Fruit fly (Drosophila melanogaster): Measurements from ENCODE around the gene CG11693.
A peak's percentile ranks its signal among the peaks of the same experiment; 100 is the strongest.

The CG11693 gene

DNA sequence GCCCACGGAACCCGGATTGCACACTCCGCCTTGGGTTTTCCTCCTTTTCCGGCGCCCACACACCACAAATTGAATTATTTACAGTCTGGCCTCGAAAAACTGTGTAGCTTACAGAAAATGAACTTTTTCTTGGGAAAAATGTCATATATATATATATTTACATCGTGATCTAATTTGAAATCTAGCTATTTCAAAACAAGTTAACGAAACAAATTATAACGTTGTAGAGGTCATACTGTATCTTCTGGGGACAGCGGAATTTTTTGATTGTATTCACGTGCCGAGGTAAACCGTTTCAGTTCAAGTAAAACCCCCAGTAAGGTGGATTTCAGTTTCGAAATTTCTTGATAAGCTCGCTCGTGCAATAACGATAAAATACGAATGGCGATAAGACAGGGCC, 43.9 kb upstream of the CG11693 start (continued):
- TF ChIP-seq Scr (GFP tag; IDR thresholded peaks at IDR 0.05; ENCODE audit: partially characterized antibody): no peak
- peak; percentile 15 for TF ChIP-seq Blimp-1 (GFP tag; optimal IDR thresholded peaks at IDR 0.05)
- peak; percentile 79 for TF ChIP-seq stc (GFP tag; IDR thresholded peaks at IDR 0.05)
- no peak for TF ChIP-seq pan (optimal IDR thresholded peaks at IDR 0.05)
- TF ChIP-seq pan (GFP tag; optimal IDR thresholded peaks at IDR 0.05 in 1 of 2, IDR thresholded peaks at IDR 0.05 in 1 of 2): peak in 1 of 2 experiments; percentile 80
- TF ChIP-seq bab2 (GFP tag; optimal IDR thresholded peaks at IDR 0.05): peak; percentile 16
- TF ChIP-seq E2f1 (GFP tag; IDR thresholded peaks at IDR 0.05): peak; percentile 38; the same call in 1 of the 2 replicates
- TF ChIP-seq Ssrp (tag; optimal IDR thresholded peaks at IDR 0.05): peak; percentile 34
- TF ChIP-seq Dfd (GFP tag; optimal IDR thresholded peaks at IDR 0.05): no peak
- TF ChIP-seq CG17328 (GFP tag; IDR thresholded peaks at IDR 0.05): peak; percentile 54; the same call in 1 of the 2 replicates
- TF ChIP-seq CG10366 (GFP tag; IDR thresholded peaks at IDR 0.05): peak; percentile 78
- TF ChIP-seq CG12155 (GFP tag; optimal IDR thresholded peaks at IDR 0.05): peak; percentile 50
- TF ChIP-seq Nf-YA (GFP tag; IDR thresholded peaks at IDR 0.05): peak; percentile 63
- TF ChIP-seq her (GFP tag; optimal IDR thresholded peaks at IDR 0.05): no peak
- TF ChIP-seq corto (GFP tag; optimal IDR thresholded peaks at IDR 0.05): no peak
- no peak for TF ChIP-seq CG2875 (GFP tag; optimal IDR thresholded peaks at IDR 0.05)
- TF ChIP-seq Mrtf (GFP tag; IDR thresholded peaks at IDR 0.05): no peak
- TF ChIP-seq cg (GFP tag; optimal IDR thresholded peaks at IDR 0.05): no peak
- 0 out of 3 replicates have a peak, but pooled peaks have one; percentile 57 for TF ChIP-seq ken (GFP tag; IDR thresholded peaks at IDR 0.05)
- TF ChIP-seq CG9932 (GFP tag; IDR thresholded peaks at IDR 0.05): peak; percentile 71
- TF ChIP-seq maf-S (GFP tag; optimal IDR thresholded peaks at IDR 0.05): no peak
- TF ChIP-seq CG1024 (GFP tag; IDR thresholded peaks at IDR 0.05): 0 out of 2 replicates have a peak, but pooled peaks have one; percentile 16
- peak; percentile 63 for TF ChIP-seq CG2120 (GFP tag; optimal IDR thresholded peaks at IDR 0.05)
- 0 out of 2 replicates have a peak, but pooled peaks have one; percentile 50 for TF ChIP-seq CkIIα-i1 (GFP tag; IDR thresholded peaks at IDR 0.05)
- TF ChIP-seq ap (GFP tag; IDR thresholded peaks at IDR 0.05): peak; percentile 40; the same call in 1 of the 2 replicates
- peak; percentile 17 for TF ChIP-seq caup (GFP tag; optimal IDR thresholded peaks at IDR 0.05; ENCODE audit: severe bottlenecking)
- TF ChIP-seq CG13624 (GFP tag; optimal IDR thresholded peaks at IDR 0.05): no peak
- no peak for TF ChIP-seq Hand (GFP tag; optimal IDR thresholded peaks at IDR 0.05)
- peak; percentile 89 for TF ChIP-seq sd (tag; optimal IDR thresholded peaks at IDR 0.05)
- no peak for TF ChIP-seq CG18262 (tag; optimal IDR thresholded peaks at IDR 0.05)
- TF ChIP-seq gem (tag; optimal IDR thresholded peaks at IDR 0.05): peak; percentile 73
- no peak for TF ChIP-seq zen2 (GFP tag; IDR thresholded peaks at IDR 0.05; ENCODE audit: partially characterized antibody)
- TF ChIP-seq Dref (GFP tag; IDR thresholded peaks at IDR 0.05): no peak
- TF ChIP-seq ro (GFP tag; IDR thresholded peaks at IDR 0.05): no peak
- TF ChIP-seq zf30C (GFP tag; optimal IDR thresholded peaks at IDR 0.05): no peak
- TF ChIP-seq Dbx (GFP tag; IDR thresholded peaks at IDR 0.05): peak; percentile 71
- TF ChIP-seq CG17359 (tag; optimal IDR thresholded peaks at IDR 0.05): peak; percentile 76
- peak; percentile 62 for TF ChIP-seq oc (tag; optimal IDR thresholded peaks at IDR 0.05)
- peak; percentile 69; the same call in 2 of the 3 replicates for TF ChIP-seq gce (GFP tag; IDR thresholded peaks at IDR 0.05)
- peak; percentile 7 for TF ChIP-seq CG10979 (tag; optimal IDR thresholded peaks at IDR 0.05)
- peak; percentile 7 for TF ChIP-seq YL-1 (GFP tag; optimal IDR thresholded peaks at IDR 0.05)
- peak; percentile 39 for TF ChIP-seq CG3407 (GFP tag; optimal IDR thresholded peaks at IDR 0.05)
- TF ChIP-seq CG4404 (GFP tag; IDR thresholded peaks at IDR 0.05): no peak
- no peak for TF ChIP-seq CG2129 (GFP tag; IDR thresholded peaks at IDR 0.05; ENCODE audit: partially characterized antibody)
- no peak for TF ChIP-seq CG16813 (GFP tag; IDR thresholded peaks at IDR 0.05; ENCODE audit: partially characterized antibody)
- peak in 1 of 2 experiments; percentile 31 for TF ChIP-seq dpn (GFP tag; optimal IDR thresholded peaks at IDR 0.05)
- peak; percentile 16 for TF ChIP-seq nerfin-1 (tag; optimal IDR thresholded peaks at IDR 0.05)
- no peak for TF ChIP-seq CG7963 (GFP tag; IDR thresholded peaks at IDR 0.05; ENCODE audit: partially characterized antibody)
- TF ChIP-seq sim (GFP tag; IDR thresholded peaks at IDR 0.05): no peak
- no peak for TF ChIP-seq CG4617 (GFP tag; optimal IDR thresholded peaks at IDR 0.05; ENCODE audit: borderline replicate concordance)

Data from whole organism, embryonic.